Worm (Caenorhabditis elegans): ENCODE data around the gene natc-2.

- no peak for TF ChIP-seq dao-5 (tag; optimal IDR thresholded peaks at IDR 0.05)
- TF ChIP-seq W03F9.2 (tag; optimal IDR thresholded peaks at IDR 0.05): no peak
- TF ChIP-seq him-1 (tag; optimal IDR thresholded peaks at IDR 0.05): no peak
Observed at ce11 chrV:5273241-5273640, 629 bp upstream of the natc-2 start.

Measured in whole organism, L4/young adult.